Fruit fly (Drosophila melanogaster) whole organism, embryonic: ENCODE data around the gene Ufd1.

Experiments used
- CG10543 ChIP-seq: fragments of 200-800 bp; sonication (Bioruptor generic); optimal IDR thresholded peaks from 3 replicates; lab custom pipeline; 2017; ENCODE audit warnings: missing biosample characterization, mild to moderate bottlenecking, missing genetic modification characterization, moderate library complexity
- CG12236 ChIP-seq: fragments of 200-800 bp; sonication (Bioruptor generic); optimal IDR thresholded peaks from 2 replicates; lab custom pipeline; 2016; ENCODE audit warnings: missing biosample characterization, missing genetic modification characterization
- CG13287 ChIP-seq: fragments of 200-800 bp; sonication (Bioruptor generic); IDR thresholded peaks from 2 replicates; pipeline ENCODE4 v1.3.6; 2022; ENCODE audit warnings: missing biosample characterization, missing genetic modification characterization; ENCODE audit not compliant: partially characterized antibody
- CG14014 ChIP-seq: fragments of 200-800 bp; sonication (Bioruptor generic); IDR thresholded peaks from 2 replicates; pipeline ENCODE4 v1.3.6; 2022; ENCODE audit warnings: missing biosample characterization, missing genetic modification characterization
- CG14965 ChIP-seq: fragments of 200-800 bp; sonication (Bioruptor generic); optimal IDR thresholded peaks from 2 replicates; lab custom pipeline; 2016; ENCODE audit warnings: missing biosample characterization, missing genetic modification characterization, borderline replicate concordance
- CG15011 ChIP-seq: fragments of 200-800 bp; sonication (Bioruptor generic); optimal IDR thresholded peaks from 3 replicates; lab custom pipeline; 2018; ENCODE audit warnings: missing biosample characterization, mild to moderate bottlenecking, missing genetic modification characterization
- CG15479 ChIP-seq: fragments of 200-800 bp; sonication (Bioruptor generic); optimal IDR thresholded peaks from 3 replicates; lab custom pipeline; 2019; ENCODE audit warnings: missing biosample characterization, mild to moderate bottlenecking, missing genetic modification characterization, moderate library complexity
- CG3065 ChIP-seq: fragments of 200-800 bp; sonication (Bioruptor generic); optimal IDR thresholded peaks from 2 replicates; lab custom pipeline; 2016; ENCODE audit warnings: missing biosample characterization, missing genetic modification characterization
- CG31388 ChIP-seq: fragments of 200-800 bp; sonication (Bioruptor generic); optimal IDR thresholded peaks from 2 replicates; lab custom pipeline; 2016; ENCODE audit warnings: missing biosample characterization, missing genetic modification characterization
- CG32532 ChIP-seq: fragments of 200-800 bp; sonication (Bioruptor generic); IDR thresholded peaks from 2 replicates; pipeline ENCODE4 v1.3.6; 2022; ENCODE audit warnings: missing biosample characterization, missing genetic modification characterization
- CG32772 ChIP-seq: fragments of 200-800 bp; sonication (Bioruptor generic); IDR thresholded peaks from 2 replicates; pipeline ENCODE4 v1.3.6; 2022; ENCODE audit warnings: missing biosample characterization, missing genetic modification characterization
- CG3995 ChIP-seq: fragments of 200-800 bp; sonication (Bioruptor generic); optimal IDR thresholded peaks from 3 replicates; lab custom pipeline; 2016; ENCODE audit warnings: missing biosample characterization, missing genetic modification characterization
- CG4282 ChIP-seq: fragments of 200-800 bp; sonication (Bioruptor generic); optimal IDR thresholded peaks from 2 replicates; lab custom pipeline; 2016; ENCODE audit warnings: missing biosample characterization, missing genetic modification characterization
- CG6175 ChIP-seq: fragments of 200-800 bp; sonication (Bioruptor generic); IDR thresholded peaks from 3 replicates; pipeline ENCODE4 v1.3.6; 2022; ENCODE audit warnings: missing biosample characterization, missing genetic modification characterization
- CG7271 ChIP-seq: fragments of 200-800 bp; sonication (Bioruptor generic); optimal IDR thresholded peaks from 2 replicates; lab custom pipeline; 2018; ENCODE audit warnings: missing biosample characterization, mild to moderate bottlenecking, missing genetic modification characterization, moderate library complexity
- CG7786 ChIP-seq: fragments of 200-800 bp; sonication (Bioruptor generic); optimal IDR thresholded peaks from 2 replicates; lab custom pipeline; 2016; ENCODE audit warnings: missing biosample characterization, missing genetic modification characterization
- CG8359 ChIP-seq: fragments of 200-800 bp; sonication (Bioruptor generic); optimal IDR thresholded peaks from 2 replicates; lab custom pipeline; 2017; ENCODE audit warnings: missing biosample characterization, mild to moderate bottlenecking, missing genetic modification characterization, borderline replicate concordance
- Chrac-16 ChIP-seq: fragments of 200-800 bp; sonication (Bioruptor generic); optimal IDR thresholded peaks from 3 replicates; lab custom pipeline; 2016; ENCODE audit warnings: missing biosample characterization, missing genetic modification characterization
- Dfd ChIP-seq, 2 experiments: fragments of >200 bp; optimal IDR thresholded peaks; 2 replicates each; lab custom pipeline; 2017; ENCODE audit warnings: missing biosample characterization in 2 of 2, missing genetic modification characterization in 2 of 2
- Dref ChIP-seq: fragments of 200-800 bp; sonication (Bioruptor generic); IDR thresholded peaks from 2 replicates; pipeline ENCODE4 v1.3.6; 2022; ENCODE audit warnings: missing biosample characterization, missing genetic modification characterization
- Eip74EF ChIP-seq, 2 experiments: fragments of 200-800 bp in 1 of 2; fragments of >200 bp in 1 of 2; sonication (Bioruptor generic) in 1 of 2; optimal IDR thresholded peaks; 2 replicates each; lab custom pipeline; 2017 to 2019; ENCODE audit warnings: missing biosample characterization in 2 of 2, missing genetic modification characterization in 2 of 2, mild to moderate bottlenecking in 1 of 2, moderate library complexity in 1 of 2
- Ets97D ChIP-seq: fragments of 200-800 bp; sonication (Bioruptor generic); optimal IDR thresholded peaks from 3 replicates; lab custom pipeline; 2016; ENCODE audit warnings: missing biosample characterization, missing genetic modification characterization
- Lim3 ChIP-seq: fragments of 200-800 bp; sonication (Bioruptor generic); IDR thresholded peaks from 2 replicates; pipeline ENCODE4 v1.3.6; 2022; ENCODE audit warnings: missing biosample characterization, missing genetic modification characterization
- Max ChIP-seq: fragments of 200-800 bp; sonication (Bioruptor generic); optimal IDR thresholded peaks from 2 replicates; lab custom pipeline; 2016; ENCODE audit warnings: missing biosample characterization, mild to moderate bottlenecking, missing genetic modification characterization
- NC2α ChIP-seq: fragments of 200-800 bp; sonication (Bioruptor generic); optimal IDR thresholded peaks from 2 replicates; lab custom pipeline; 2016; ENCODE audit warnings: missing biosample characterization, missing genetic modification characterization
- NC2β ChIP-seq: fragments of 200-800 bp; sonication (Bioruptor generic); optimal IDR thresholded peaks from 2 replicates; lab custom pipeline; 2016; ENCODE audit warnings: missing biosample characterization, missing genetic modification characterization
- NFAT ChIP-seq: fragments of 200-800 bp; sonication (Bioruptor generic); IDR thresholded peaks from 2 replicates; pipeline ENCODE4 v1.3.6; 2022; ENCODE audit warnings: missing biosample characterization, missing genetic modification characterization
- Sox102F ChIP-seq: fragments of 200-800 bp; sonication (Bioruptor generic); optimal IDR thresholded peaks from 2 replicates; lab custom pipeline; 2018; ENCODE audit warnings: missing biosample characterization, mild to moderate bottlenecking, missing genetic modification characterization, moderate library complexity
- ab ChIP-seq: fragments of 200-800 bp; sonication (Bioruptor generic); optimal IDR thresholded peaks from 2 replicates; lab custom pipeline; 2016; ENCODE audit warnings: missing biosample characterization, missing genetic modification characterization
- ac ChIP-seq: fragments of 200-800 bp; sonication (Bioruptor generic); optimal IDR thresholded peaks from 3 replicates; lab custom pipeline; 2017; ENCODE audit warnings: missing biosample characterization, mild to moderate bottlenecking, missing genetic modification characterization
- az2 ChIP-seq: fragments of 200-800 bp; sonication (Bioruptor generic); optimal IDR thresholded peaks from 3 replicates; lab custom pipeline; 2016; ENCODE audit warnings: missing biosample characterization, missing genetic modification characterization
- cas ChIP-seq: fragments of 200-800 bp; sonication (Bioruptor generic); IDR thresholded peaks from 2 replicates; pipeline ENCODE4 v1.3.6; 2022; ENCODE audit warnings: missing biosample characterization, missing genetic modification characterization
- crol ChIP-seq: fragments of 200-800 bp; sonication (Bioruptor generic); IDR thresholded peaks from 2 replicates; pipeline ENCODE4 v1.3.6; 2022; ENCODE audit warnings: missing biosample characterization, missing genetic modification characterization
- dati ChIP-seq: fragments of 200-800 bp; sonication (Bioruptor generic); IDR thresholded peaks from 2 replicates; pipeline ENCODE4 v1.3.6; 2022; ENCODE audit warnings: missing biosample characterization, missing genetic modification characterization
- disco-r ChIP-seq: fragments of 200-800 bp; sonication (Bioruptor generic); optimal IDR thresholded peaks from 2 replicates; lab custom pipeline; 2016; ENCODE audit warnings: missing biosample characterization, missing genetic modification characterization
- dpn ChIP-seq, 2 experiments: fragments of 200-800 bp; sonication (Bioruptor generic); optimal IDR thresholded peaks; 3 replicates each; lab custom pipeline; 2016; ENCODE audit warnings: missing biosample characterization in 2 of 2, missing genetic modification characterization in 2 of 2
- fu2 ChIP-seq: fragments of 200-800 bp; sonication (Bioruptor generic); optimal IDR thresholded peaks from 2 replicates; lab custom pipeline; 2016; ENCODE audit warnings: missing biosample characterization, missing genetic modification characterization
- gcm ChIP-seq: fragments of 200-800 bp; sonication (Bioruptor generic); optimal IDR thresholded peaks from 2 replicates; lab custom pipeline; 2019; ENCODE audit warnings: missing biosample characterization, mild to moderate bottlenecking, missing genetic modification characterization, moderate library complexity
- grau ChIP-seq: fragments of 200-800 bp; optimal IDR thresholded peaks from 3 replicates; lab custom pipeline; 2019; ENCODE audit warnings: missing biosample characterization, mild to moderate bottlenecking, missing genetic modification characterization, moderate library complexity
- gsb-n ChIP-seq: fragments of 200-800 bp; sonication (Bioruptor generic); optimal IDR thresholded peaks from 3 replicates; lab custom pipeline; 2018; ENCODE audit warnings: missing biosample characterization, mild to moderate bottlenecking, missing genetic modification characterization
- kah ChIP-seq: fragments of 200-800 bp; sonication (Bioruptor generic); optimal IDR thresholded peaks from 2 replicates; lab custom pipeline; 2018; ENCODE audit warnings: missing biosample characterization, mild to moderate bottlenecking, missing genetic modification characterization
- luna ChIP-seq: fragments of 200-800 bp; sonication (Bioruptor generic); optimal IDR thresholded peaks from 2 replicates; lab custom pipeline; 2016; ENCODE audit warnings: missing biosample characterization, missing genetic modification characterization
- mld ChIP-seq: fragments of 200-800 bp; sonication (Bioruptor generic); IDR thresholded peaks from 3 replicates; pipeline ENCODE4 v1.3.6; 2022; ENCODE audit warnings: missing biosample characterization, missing genetic modification characterization; ENCODE audit not compliant: partially characterized antibody
- odd ChIP-seq: fragments of 200-800 bp; sonication (Bioruptor generic); optimal IDR thresholded peaks from 2 replicates; lab custom pipeline; 2017; ENCODE audit warnings: missing biosample characterization, mild to moderate bottlenecking, missing genetic modification characterization
- onecut ChIP-seq: fragments of 200-800 bp; sonication (Bioruptor generic); IDR thresholded peaks from 2 replicates; pipeline ENCODE4 v1.3.6; 2022; ENCODE audit warnings: missing biosample characterization, missing genetic modification characterization
- pan ChIP-seq, 4 experiments: fragments of >200 bp in 3 of 4; fragments of 200-800 bp in 1 of 4; sonication (Bioruptor generic) in 1 of 4; optimal IDR thresholded peaks in 3 of 4; IDR thresholded peaks in 1 of 4; 2 replicates each; pipeline versions ENCODE4 v1.3.6 to Lab custom; 2017 to 2022; ENCODE audit warnings: missing biosample characterization in 2 of 4, missing genetic modification characterization in 2 of 4, mixed read lengths in 1 of 4
- pum ChIP-seq: fragments of 200-800 bp; sonication (Bioruptor generic); optimal IDR thresholded peaks from 2 replicates; lab custom pipeline; 2016; ENCODE audit warnings: missing biosample characterization, missing genetic modification characterization
- rib ChIP-seq: fragments of 200-800 bp; sonication (Bioruptor generic); IDR thresholded peaks from 2 replicates; pipeline ENCODE4 v1.3.6; 2022; ENCODE audit warnings: missing biosample characterization, missing genetic modification characterization
- tup ChIP-seq: fragments of 200-800 bp; sonication (Bioruptor generic); optimal IDR thresholded peaks from 2 replicates; lab custom pipeline; 2016; ENCODE audit warnings: missing biosample characterization, mild to moderate bottlenecking, missing genetic modification characterization, moderate library complexity
- twi ChIP-seq: fragments of 200-800 bp; optimal IDR thresholded peaks from 2 replicates; lab custom pipeline; 2019; ENCODE audit warnings: missing biosample characterization, mild to moderate bottlenecking, missing genetic modification characterization, moderate library complexity

The Ufd1 gene

dm6 chr3L:11096195-11096908, 26.7 kb downstream of the Ufd1 start, which contains the start of the genes CG46439, Iyd and CG33947 (continued):
- 0 out of 2 replicates have a peak, but pooled peaks have one; percentile 26 for TF ChIP-seq rib (GFP tag; lab: Robert Waterston, UW)
- no peak for TF ChIP-seq fu2 (GFP tag; lab: Kevin White, UChicago)
- TF ChIP-seq kah: no peak
- peak; percentile 34 for TF ChIP-seq Ets97D (GFP tag; lab: Kevin White, UChicago)
- no peak for TF ChIP-seq CG7271 (tag; lab: Kevin White, UChicago)
- TF ChIP-seq Eip74EF (GFP tag; optimal IDR thresholded peaks at IDR 0.05; lab: Kevin White, UChicago): peak in 1 of 2 experiments; percentile 68
- peak; percentile 50 for TF ChIP-seq CG13287 (GFP tag; lab: Robert Waterston, UW)
- peak; percentile 42; the same call in 1 of the 2 replicates for TF ChIP-seq CG32532
- no peak for TF ChIP-seq CG3065 (GFP tag; lab: Kevin White, UChicago)
- TF ChIP-seq Sox102F: no peak
- no peak for TF ChIP-seq pum (GFP tag; lab: Kevin White, UChicago)
- TF ChIP-seq Lim3 (GFP tag; lab: Robert Waterston, UW): no peak
- no peak for TF ChIP-seq tup (GFP tag; lab: Kevin White, UChicago)
- no peak for TF ChIP-seq CG31388 (GFP tag; lab: Kevin White, UChicago)
- TF ChIP-seq Dref (GFP tag; lab: Robert Waterston, UW): no peak
- TF ChIP-seq CG8359 (GFP tag; lab: Kevin White, UChicago): no peak
- no peak for TF ChIP-seq ab (GFP tag; lab: Kevin White, UChicago)
- no peak for TF ChIP-seq ac
- TF ChIP-seq CG7786: no peak
- TF ChIP-seq Chrac-16: no peak
- TF ChIP-seq CG15011 (GFP tag; lab: Kevin White, UChicago): no peak
- TF ChIP-seq CG4282 (GFP tag; lab: Kevin White, UChicago): no peak
- TF ChIP-seq crol (GFP tag; lab: Robert Waterston, UW): no peak
- peak; percentile 2 for TF ChIP-seq CG3995 (GFP tag; lab: Kevin White, UChicago)
- TF ChIP-seq CG15479 (GFP tag; lab: Kevin White, UChicago): no peak
- peak; percentile 2 for TF ChIP-seq grau (tag; lab: Kevin White, UChicago)
- no peak for TF ChIP-seq NC2α (GFP tag; lab: Kevin White, UChicago)
- TF ChIP-seq NFAT (GFP tag; lab: Robert Waterston, UW): no peak
- no peak for TF ChIP-seq CG14965 (GFP tag; lab: Kevin White, UChicago)
- TF ChIP-seq pan (optimal IDR thresholded peaks at IDR 0.05; lab: Kevin White, UChicago): no peak
- TF ChIP-seq pan (GFP tag; optimal IDR thresholded peaks at IDR 0.05 in 1 of 2, IDR thresholded peaks at IDR 0.05 in 1 of 2): no peak
- TF ChIP-seq gcm (GFP tag; lab: Kevin White, UChicago): peak; percentile 54
- TF ChIP-seq gsb-n (tag; lab: Kevin White, UChicago): no peak
- no peak for TF ChIP-seq Max
- no peak for TF ChIP-seq az2 (GFP tag; lab: Kevin White, UChicago)
- no peak for TF ChIP-seq odd (GFP tag; lab: Kevin White, UChicago)
- TF ChIP-seq CG12236 (GFP tag; lab: Kevin White, UChicago): no peak
- no peak for TF ChIP-seq cas (GFP tag; lab: Robert Waterston, UW)
- TF ChIP-seq NC2β (GFP tag; lab: Kevin White, UChicago): peak; percentile 26
- no peak for TF ChIP-seq CG6175 (GFP tag; lab: Robert Waterston, UW)
- TF ChIP-seq CG14014 (GFP tag; lab: Robert Waterston, UW): no peak
- no peak for TF ChIP-seq disco-r (GFP tag; lab: Kevin White, UChicago)
- TF ChIP-seq CG10543: peak; percentile 25
- no peak for TF ChIP-seq twi
- TF ChIP-seq dpn (GFP tag; optimal IDR thresholded peaks at IDR 0.05; lab: Kevin White, UChicago): no peak
- no peak for TF ChIP-seq luna (GFP tag; lab: Kevin White, UChicago)
- no peak for TF ChIP-seq mld
- TF ChIP-seq onecut (GFP tag; lab: Robert Waterston, UW): peak; percentile 45; the same call in 1 of the 2 replicates
- TF ChIP-seq Dfd (GFP tag; optimal IDR thresholded peaks at IDR 0.05; lab: Kevin White, UChicago): no peak
- TF ChIP-seq CG32772 (GFP tag; lab: Robert Waterston, UW): no peak
- TF ChIP-seq dati (GFP tag; lab: Robert Waterston, UW): no peak
